Worm (Caenorhabditis elegans): ENCODE measurements around the gene C07B5.4.

C07B5.4 gene

ce11 chrX:9540464-9540863 lies 11.0 kb downstream of the C07B5.4 start:
- TF ChIP-seq unc-39 (tag; optimal IDR thresholded peaks at IDR 0.05) = no peak
- TF ChIP-seq lin-13 (GFP tag; optimal IDR thresholded peaks at IDR 0.05) = no peak
- no peak for TF ChIP-seq nhr-42 (GFP tag; IDR thresholded peaks at IDR 0.05)
- TF ChIP-seq mdt-29 (GFP tag; IDR thresholded peaks at IDR 0.05) = no peak
- TF ChIP-seq duxl-1 (tag; optimal IDR thresholded peaks at IDR 0.05; ENCODE audit: poor library complexity) = no peak
- no peak for TF ChIP-seq ces-1 (GFP tag; optimal IDR thresholded peaks at IDR 0.05)
- no peak for TF ChIP-seq fkh-10 (GFP tag; optimal IDR thresholded peaks at IDR 0.05)
- peak; percentile 89 for TF ChIP-seq dve-1 (tag; optimal IDR thresholded peaks at IDR 0.05; ENCODE audit: insufficient read depth)
- TF ChIP-seq lin-15B (tag; optimal IDR thresholded peaks at IDR 0.05) = no peak
- no peak for TF ChIP-seq Y75B8A.6 (GFP tag; IDR thresholded peaks at IDR 0.05)
- TF ChIP-seq saeg-2 (GFP tag; IDR thresholded peaks at IDR 0.05) = no peak
- TF ChIP-seq ztf-7 (tag; optimal IDR thresholded peaks at IDR 0.05) = no peak
- TF ChIP-seq R02D3.7 (tag; optimal IDR thresholded peaks at IDR 0.05) = no peak
- TF ChIP-seq lin-38 (GFP tag; IDR thresholded peaks at IDR 0.05) = no peak
- peak; percentile 86 for TF ChIP-seq nhr-28 (tag; optimal IDR thresholded peaks at IDR 0.05)
- TF ChIP-seq F10B5.3 (tag; optimal IDR thresholded peaks at IDR 0.05) = no peak
- TF ChIP-seq lin-29 (GFP tag; IDR thresholded peaks at IDR 0.05) = no peak
- no peak for TF ChIP-seq spr-3 (GFP tag; optimal IDR thresholded peaks at IDR 0.05)
- TF ChIP-seq ceh-82 (tag; optimal IDR thresholded peaks at IDR 0.05) = no peak
- TF ChIP-seq unc-130 (GFP tag; optimal IDR thresholded peaks at IDR 0.05) = no peak
- no peak for TF ChIP-seq cey-2 (tag; optimal IDR thresholded peaks at IDR 0.05; ENCODE audit: borderline replicate concordance, insufficient read depth)
- no peak for TF ChIP-seq T26A8.4 (GFP tag; IDR thresholded peaks at IDR 0.05)
- TF ChIP-seq nhr-48 (tag; optimal IDR thresholded peaks at IDR 0.05) = no peak
- no peak for TF ChIP-seq nhr-76 (tag; optimal IDR thresholded peaks at IDR 0.05)
- peak in 1 of 2 experiments; percentile 86 for TF ChIP-seq mdl-1 (tag; optimal IDR thresholded peaks at IDR 0.05)
- TF ChIP-seq nhr-6 (tag; optimal IDR thresholded peaks at IDR 0.05) = no peak
- peak; percentile 80 for TF ChIP-seq nhr-77 (tag; optimal IDR thresholded peaks at IDR 0.05)
- TF ChIP-seq Y105C5A.15 (GFP tag; IDR thresholded peaks at IDR 0.05) = no peak
- no peak for TF ChIP-seq lin-39 (tag; optimal IDR thresholded peaks at IDR 0.05)
- no peak for TF ChIP-seq zfp-3 (GFP tag; conservative IDR thresholded peaks at IDR 0.05)
- no peak for TF ChIP-seq nhr-111 (GFP tag; optimal IDR thresholded peaks at IDR 0.05)
- no peak for TF ChIP-seq ceh-44 (GFP tag; IDR thresholded peaks at IDR 0.05)
- no peak for TF ChIP-seq F44E2.7 (GFP tag; IDR thresholded peaks at IDR 0.05)
- TF ChIP-seq pqm-1 (tag; optimal IDR thresholded peaks at IDR 0.05) = peak; percentile 76
- TF ChIP-seq tag-97 (GFP tag; IDR thresholded peaks at IDR 0.05) = no peak
- TF ChIP-seq snpc-4 (tag; optimal IDR thresholded peaks at IDR 0.05) = no peak
- no peak for TF ChIP-seq nhr-25 (tag; optimal IDR thresholded peaks at IDR 0.05; ENCODE audit: borderline replicate concordance, insufficient read depth)
- TF ChIP-seq daf-19 (GFP tag; conservative IDR thresholded peaks at IDR 0.05) = no peak
- TF ChIP-seq dmd-8 (GFP tag; IDR thresholded peaks at IDR 0.05) = no peak
- TF ChIP-seq aha-1 (tag) = peak; percentile 45
- TF ChIP-seq arid-1 (GFP tag; conservative IDR thresholded peaks at IDR 0.05) = no peak
- no peak for TF ChIP-seq ama-1 (optimal IDR thresholded peaks at IDR 0.05)
- TF ChIP-seq pha-4 (GFP tag; IDR thresholded peaks at IDR 0.05) = no peak
- no peak for TF ChIP-seq pha-4 (tag; optimal IDR thresholded peaks at IDR 0.05)
- TF ChIP-seq unc-62 (GFP tag; optimal IDR thresholded peaks at IDR 0.05 in 1 of 2) = peak in 1 of 2 experiments; percentile 95
- no peak for TF ChIP-seq unc-62 (tag; optimal IDR thresholded peaks at IDR 0.05)
- no peak for TF ChIP-seq egl-43 (GFP tag; IDR thresholded peaks at IDR 0.05)
- TF ChIP-seq sdz-12 (GFP tag; optimal IDR thresholded peaks at IDR 0.05) = no peak
- no peak for TF ChIP-seq lir-3 (tag; optimal IDR thresholded peaks at IDR 0.05)
- TF ChIP-seq snpc-1.2 (GFP tag; IDR thresholded peaks at IDR 0.05) = no peak
- no peak for TF ChIP-seq jun-1 (tag; optimal IDR thresholded peaks at IDR 0.05)
- no peak for TF ChIP-seq Y48G9A.11 (GFP tag; IDR thresholded peaks at IDR 0.05)
- no peak for TF ChIP-seq F26F4.8 (GFP tag; conservative IDR thresholded peaks at IDR 0.05)

All from whole organism, L4 larva.